Fruit fly (Drosophila melanogaster): ENCODE data around the gene CoRest.

Gene CoRest

dm6 chrX:19521753-19522383 lies at the start of gene CoRest, which contains the start of gene Idh3a:
Gene CoRest (plus strand): TSS chrX:19521929.
Gene Idh3a (minus strand): TSS chrX:19521810.
- TF ChIP-seq Pif1A (GFP tag; optimal IDR thresholded peaks at IDR 0.05) (no peak), CG13204 (GFP tag; optimal IDR thresholded peaks at IDR 0.05) (no peak), EcR (GFP tag; optimal IDR thresholded peaks at IDR 0.05) (no peak), gl (tag; optimal IDR thresholded peaks at IDR 0.05) (no peak), CG34367 (tag; optimal IDR thresholded peaks at IDR 0.05) (no peak), CG12605 (GFP tag; IDR thresholded peaks at IDR 0.05) (no peak), Snoo (tag; optimal IDR thresholded peaks at IDR 0.05) (no peak), CG9948 (tag; optimal IDR thresholded peaks at IDR 0.05) (no peak), Ets98B (GFP tag; IDR thresholded peaks at IDR 0.05) (no peak), CG32121 (GFP tag; IDR thresholded peaks at IDR 0.05) (no peak), D1 (tag; optimal IDR thresholded peaks at IDR 0.05) (no peak), rn (GFP tag; IDR thresholded peaks at IDR 0.05) (no peak), CG10348 (GFP tag; IDR thresholded peaks at IDR 0.05) (no peak), CG17806 (tag; optimal IDR thresholded peaks at IDR 0.05) (no peak), CG14655 (GFP tag; optimal IDR thresholded peaks at IDR 0.05) (no peak), CG15710 (tag; optimal IDR thresholded peaks at IDR 0.05) (no peak), CG8301 (tag; optimal IDR thresholded peaks at IDR 0.05) (no peak)

DNA sequence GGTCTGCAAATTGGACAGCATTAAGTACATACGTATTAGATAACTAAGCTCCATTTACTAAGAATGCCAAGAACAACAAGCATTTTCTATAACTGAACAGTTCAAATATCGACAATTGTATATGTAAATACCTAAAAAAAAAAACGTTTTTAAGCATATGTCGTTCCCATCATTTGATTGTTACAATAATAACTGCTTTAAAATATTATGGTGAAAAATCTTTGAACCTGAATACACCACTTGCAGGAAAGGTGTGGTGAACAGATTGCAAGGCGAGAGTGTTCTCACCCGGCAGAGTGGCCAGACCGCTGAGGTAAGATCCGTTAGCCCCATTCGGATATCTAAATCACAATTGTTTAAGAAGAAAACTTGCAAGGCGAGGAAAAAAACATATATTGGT lies 47.0 kb upstream of the CoRest start, which contains the start of gene narya:
Gene narya (plus strand): TSS at position 301 of the 400 bp plus-strand sequence.
- TF ChIP-seq gl (tag; optimal IDR thresholded peaks at IDR 0.05), result no peak
- no peak for TF ChIP-seq CG13204 (GFP tag; optimal IDR thresholded peaks at IDR 0.05)

- TF ChIP-seq fd96Ca (GFP tag; IDR thresholded peaks at IDR 0.05) (no peak), EcR (GFP tag; optimal IDR thresholded peaks at IDR 0.05) (no peak), CG32121 (GFP tag; IDR thresholded peaks at IDR 0.05) (no peak), CG8159 (tag; optimal IDR thresholded peaks at IDR 0.05) (no peak), CG9948 (tag; optimal IDR thresholded peaks at IDR 0.05) (no peak), Pif1A (GFP tag; optimal IDR thresholded peaks at IDR 0.05) (no peak)
These were observed 42.6 kb upstream of the CoRest start, which contains the start of gene CG32533 for dm6 chrX:19479134-19479533. Gene CG32533 (minus strand): TSS chrX:19479411.

DNA sequence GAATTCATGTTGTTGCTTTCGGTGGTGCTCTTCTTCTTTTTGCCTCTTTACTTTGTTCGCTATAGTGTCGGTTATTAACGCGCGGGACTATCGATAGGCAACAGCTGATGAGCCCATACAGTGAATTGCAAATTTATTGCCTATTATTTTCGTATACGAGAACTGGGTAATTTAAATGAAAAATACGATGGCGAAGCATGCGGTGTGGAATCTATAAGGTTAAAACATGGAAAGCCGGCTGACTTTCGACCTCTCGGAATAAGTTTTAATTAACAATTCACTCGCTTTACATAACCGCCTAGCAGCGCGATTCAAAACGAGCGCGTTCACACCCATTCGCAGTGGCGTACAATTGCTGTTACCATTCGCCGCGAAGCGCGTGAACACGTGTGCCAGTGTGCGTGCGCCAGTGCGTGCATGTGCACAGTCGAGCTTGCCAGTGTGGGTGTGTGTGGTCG lies 41.8 kb upstream of the CoRest start, which contains the start of the genes Naa15-16 and mRpS14:
Gene Naa15-16 (plus strand): TSS at position 116 of the 458 bp plus-strand sequence.
Gene mRpS14 (minus strand): TSS at position 370 of the 458 bp plus-strand sequence.
- TF ChIP-seq CG8159 (tag; optimal IDR thresholded peaks at IDR 0.05) (no peak), CG14655 (GFP tag; optimal IDR thresholded peaks at IDR 0.05) (no peak), CG34367 (tag; optimal IDR thresholded peaks at IDR 0.05) (no peak), CG4496 (GFP tag; IDR thresholded peaks at IDR 0.05) (no peak), CG32121 (GFP tag; IDR thresholded peaks at IDR 0.05) (no peak)

dm6 chrX:19480544-19481127 lies 41.1 kb upstream of the CoRest start:
- TF ChIP-seq D1 (tag; optimal IDR thresholded peaks at IDR 0.05), result no peak
- TF ChIP-seq CG12605 (GFP tag; IDR thresholded peaks at IDR 0.05), result no peak
- TF ChIP-seq CG14655 (GFP tag; optimal IDR thresholded peaks at IDR 0.05), result no peak
- no peak for TF ChIP-seq CG17806 (tag; optimal IDR thresholded peaks at IDR 0.05)
- no peak for TF ChIP-seq EcR (GFP tag; optimal IDR thresholded peaks at IDR 0.05)
- no peak for TF ChIP-seq gl (tag; optimal IDR thresholded peaks at IDR 0.05)
- no peak for TF ChIP-seq CG32121 (GFP tag; IDR thresholded peaks at IDR 0.05)
- TF ChIP-seq CG8301 (tag; optimal IDR thresholded peaks at IDR 0.05), result no peak
- TF ChIP-seq CG10348 (GFP tag; IDR thresholded peaks at IDR 0.05), result no peak

- peak; percentile 47 for TF ChIP-seq CG9948 (tag; optimal IDR thresholded peaks at IDR 0.05)
- no peak for TF ChIP-seq CG14655 (GFP tag; optimal IDR thresholded peaks at IDR 0.05)
- peak; percentile 65; the same call in 2 of the 3 replicates for TF ChIP-seq CG4496 (GFP tag; IDR thresholded peaks at IDR 0.05)
- 0 out of 2 replicates have a peak, but pooled peaks have one; percentile 14 for TF ChIP-seq CG32121 (GFP tag; IDR thresholded peaks at IDR 0.05)
- TF ChIP-seq rn (GFP tag; IDR thresholded peaks at IDR 0.05), result no peak
- peak; percentile 59 for TF ChIP-seq CG17806 (tag; optimal IDR thresholded peaks at IDR 0.05)
- no peak for TF ChIP-seq Snoo (tag; optimal IDR thresholded peaks at IDR 0.05)
- no peak for TF ChIP-seq Pif1B (GFP tag; optimal IDR thresholded peaks at IDR 0.05)
- TF ChIP-seq CG15710 (tag; optimal IDR thresholded peaks at IDR 0.05), result peak; percentile 76
- no peak for TF ChIP-seq CG10348 (GFP tag; IDR thresholded peaks at IDR 0.05)
- peak; percentile 22; the same call in 1 of the 2 replicates for TF ChIP-seq Ets98B (GFP tag; IDR thresholded peaks at IDR 0.05)
- TF ChIP-seq CG13204 (GFP tag; optimal IDR thresholded peaks at IDR 0.05), result no peak
- peak; percentile 73 for TF ChIP-seq CG34367 (tag; optimal IDR thresholded peaks at IDR 0.05)
- TF ChIP-seq EcR (GFP tag; optimal IDR thresholded peaks at IDR 0.05), result peak; percentile 29
- peak; percentile 80 for TF ChIP-seq CG12605 (GFP tag; IDR thresholded peaks at IDR 0.05)
- peak; percentile 71 for TF ChIP-seq CG8159 (tag; optimal IDR thresholded peaks at IDR 0.05)
- TF ChIP-seq Pif1A (GFP tag; optimal IDR thresholded peaks at IDR 0.05), result no peak
- TF ChIP-seq fd96Ca (GFP tag; IDR thresholded peaks at IDR 0.05), result 0 out of 3 replicates have a peak, but pooled peaks have one; percentile 43
- TF ChIP-seq gl (tag; optimal IDR thresholded peaks at IDR 0.05), result peak; percentile 90
- no peak for TF ChIP-seq D1 (tag; optimal IDR thresholded peaks at IDR 0.05)
- TF ChIP-seq CG8301 (tag; optimal IDR thresholded peaks at IDR 0.05), result no peak
These were observed 36.7 kb upstream of the CoRest start for dm6 chrX:19485057-19485456.

All from whole organism, pupa.